Fruit fly (Drosophila melanogaster) whole organism, embryonic: ENCODE data around the gene Cpr78Cb.

Experiments
- CG4854 ChIP-seq: fragments of 200-800 bp; sonication (Bioruptor generic); optimal IDR thresholded peaks from 2 replicates; lab custom pipeline; 2016; ENCODE audit warnings: missing biosample characterization, missing genetic modification characterization, inconsistent platforms
- D19A ChIP-seq: fragments of 200-800 bp; optimal IDR thresholded peaks from 3 replicates; lab custom pipeline; 2019; ENCODE audit warnings: missing biosample characterization, mild to moderate bottlenecking, missing genetic modification characterization, moderate library complexity
- dimm ChIP-seq: fragments of 200-800 bp; sonication (Bioruptor generic); IDR thresholded peaks from 2 replicates; pipeline ENCODE4 v1.3.6; 2022; ENCODE audit warnings: missing biosample characterization, missing genetic modification characterization
- h ChIP-seq: fragments of >200 bp; optimal IDR thresholded peaks from 2 replicates; lab custom pipeline; 2017
- sd ChIP-seq: fragments of 200-800 bp; sonication (Bioruptor generic); optimal IDR thresholded peaks from 3 replicates; lab custom pipeline; 2018; ENCODE audit warnings: missing biosample characterization, mild to moderate bottlenecking, missing genetic modification characterization, moderate library complexity

- TF ChIP-seq sd (tag; lab: Kevin White, UChicago), result no peak
- no peak for TF ChIP-seq D19A (tag; lab: Kevin White, UChicago)
- TF ChIP-seq CG4854 (GFP tag; lab: Kevin White, UChicago), result no peak
- no peak for TF ChIP-seq dimm (GFP tag; lab: Robert Waterston, UW)
- no peak for TF ChIP-seq h (lab: Kevin White, UChicago)
Measured at dm6 chr3L:21324724-21325123, 30.4 kb downstream of the Cpr78Cb start.
